Fruit fly (Drosophila melanogaster) whole organism, embryonic: ENCODE data around the gene CG12182.
A peak's percentile ranks its signal among the peaks of the same experiment; 100 is the strongest.

ENCODE experiments used
- B-H1 ChIP-seq: fragments of 200-800 bp; sonication (Bioruptor generic); IDR thresholded peaks from 3 replicates; pipeline ENCODE4 v1.3.6; 2022; ENCODE audit warnings: missing biosample characterization, missing genetic modification characterization
- Bgb ChIP-seq: fragments of 200-800 bp; sonication (Bioruptor generic); IDR thresholded peaks from 2 replicates; pipeline ENCODE4 v1.3.6; 2022; ENCODE audit warnings: missing biosample characterization, missing genetic modification characterization; ENCODE audit not compliant: partially characterized antibody
- CG10321 ChIP-seq: fragments of 200-800 bp; sonication (Bioruptor generic); IDR thresholded peaks from 2 replicates; pipeline ENCODE4 v1.3.6; 2022; ENCODE audit warnings: missing biosample characterization, missing genetic modification characterization
- CG10462 ChIP-seq: fragments of 200-800 bp; sonication (Bioruptor generic); optimal IDR thresholded peaks from 2 replicates; lab custom pipeline; 2016; ENCODE audit warnings: missing biosample characterization, missing genetic modification characterization
- CG12155 ChIP-seq: fragments of 200-800 bp; sonication (Bioruptor generic); optimal IDR thresholded peaks from 3 replicates; lab custom pipeline; 2016; ENCODE audit warnings: missing biosample characterization, missing genetic modification characterization
- CG1233 ChIP-seq: fragments of 200-800 bp; sonication (Bioruptor generic); optimal IDR thresholded peaks from 4 replicates; lab custom pipeline; 2018; ENCODE audit warnings: missing biosample characterization, mild to moderate bottlenecking, missing genetic modification characterization
- CG12769 ChIP-seq: fragments of 200-800 bp; sonication (Bioruptor generic); optimal IDR thresholded peaks from 2 replicates; lab custom pipeline; 2019; ENCODE audit warnings: missing biosample characterization, mild to moderate bottlenecking, missing genetic modification characterization, moderate library complexity
- CG15479 ChIP-seq: fragments of 200-800 bp; sonication (Bioruptor generic); optimal IDR thresholded peaks from 3 replicates; lab custom pipeline; 2019; ENCODE audit warnings: missing biosample characterization, mild to moderate bottlenecking, missing genetic modification characterization, moderate library complexity
- CG15696 ChIP-seq: fragments of 200-800 bp; sonication (Bioruptor generic); optimal IDR thresholded peaks from 2 replicates; lab custom pipeline; 2019; ENCODE audit warnings: missing biosample characterization, mild to moderate bottlenecking, missing genetic modification characterization, moderate library complexity
- CG18262 ChIP-seq: fragments of 200-800 bp; optimal IDR thresholded peaks from 3 replicates; lab custom pipeline; 2019; ENCODE audit warnings: missing biosample characterization, mild to moderate bottlenecking, missing genetic modification characterization, moderate library complexity
- CG2129 ChIP-seq: fragments of 200-800 bp; sonication (Bioruptor generic); IDR thresholded peaks from 2 replicates; pipeline ENCODE4 v1.3.6; 2022; ENCODE audit warnings: missing biosample characterization, missing genetic modification characterization; ENCODE audit not compliant: partially characterized antibody
- CG30020 ChIP-seq: fragments of 200-800 bp; optimal IDR thresholded peaks from 2 replicates; lab custom pipeline; 2019; ENCODE audit warnings: missing biosample characterization, mild to moderate bottlenecking, missing genetic modification characterization, moderate library complexity
- CG30403 ChIP-seq: fragments of 200-800 bp; sonication (Bioruptor generic); optimal IDR thresholded peaks from 3 replicates; lab custom pipeline; 2016; ENCODE audit warnings: missing biosample characterization, missing genetic modification characterization
- CG34422 ChIP-seq: fragments of 200-800 bp; sonication (Bioruptor generic); IDR thresholded peaks from 3 replicates; pipeline ENCODE4 v1.3.6; 2022; ENCODE audit warnings: missing biosample characterization, missing genetic modification characterization
- CG3995 ChIP-seq: fragments of 200-800 bp; sonication (Bioruptor generic); optimal IDR thresholded peaks from 3 replicates; lab custom pipeline; 2016; ENCODE audit warnings: missing biosample characterization, missing genetic modification characterization
- CG4328 ChIP-seq: fragments of 200-800 bp; sonication (Bioruptor generic); optimal IDR thresholded peaks from 3 replicates; lab custom pipeline; 2017; ENCODE audit warnings: missing biosample characterization, missing genetic modification reagents, missing genetic modification characterization
- CG6765 ChIP-seq: fragments of 200-800 bp; sonication (Bioruptor generic); optimal IDR thresholded peaks from 3 replicates; lab custom pipeline; 2017; ENCODE audit warnings: missing biosample characterization, mild to moderate bottlenecking, missing genetic modification characterization
- CG7786 ChIP-seq: fragments of 200-800 bp; sonication (Bioruptor generic); optimal IDR thresholded peaks from 2 replicates; lab custom pipeline; 2016; ENCODE audit warnings: missing biosample characterization, missing genetic modification characterization
- CG9932 ChIP-seq: fragments of 200-800 bp; sonication (Bioruptor generic); IDR thresholded peaks from 2 replicates; pipeline ENCODE4 v1.3.6; 2022; ENCODE audit warnings: missing biosample characterization, missing genetic modification characterization
- E2f1 ChIP-seq: fragments of 200-800 bp; sonication (Bioruptor generic); IDR thresholded peaks from 2 replicates; pipeline ENCODE4 v1.3.6; 2022; ENCODE audit warnings: missing biosample characterization, missing genetic modification characterization
- E2f2 ChIP-seq: fragments of 200-800 bp; sonication (Bioruptor generic); IDR thresholded peaks from 2 replicates; pipeline ENCODE4 v1.3.6; 2022; ENCODE audit warnings: missing biosample characterization, missing genetic modification characterization
- Gsc ChIP-seq: fragments of 200-800 bp; sonication (Bioruptor generic); IDR thresholded peaks from 2 replicates; pipeline ENCODE4 v1.3.6; 2022; ENCODE audit warnings: missing biosample characterization, missing genetic modification characterization
- Mad ChIP-seq: fragments of 200-800 bp; sonication (Bioruptor generic); optimal IDR thresholded peaks from 2 replicates; lab custom pipeline; 2016; ENCODE audit warnings: missing biosample characterization, missing genetic modification characterization
- Meics ChIP-seq: fragments of 200-800 bp; sonication (Bioruptor generic); optimal IDR thresholded peaks from 2 replicates; lab custom pipeline; 2017; ENCODE audit warnings: missing biosample characterization, mild to moderate bottlenecking, missing genetic modification characterization
- Mes4 ChIP-seq: fragments of 200-800 bp; sonication (Bioruptor generic); optimal IDR thresholded peaks from 2 replicates; lab custom pipeline; 2016; ENCODE audit warnings: missing biosample characterization, missing genetic modification characterization
- Mrtf ChIP-seq: fragments of 200-800 bp; sonication (Bioruptor generic); IDR thresholded peaks from 3 replicates; pipeline ENCODE4 v1.3.6; 2022; ENCODE audit warnings: missing biosample characterization, missing genetic modification characterization
- PHDP ChIP-seq: fragments of 200-800 bp; sonication (Bioruptor generic); optimal IDR thresholded peaks from 3 replicates; lab custom pipeline; 2018; ENCODE audit warnings: missing biosample characterization, mild to moderate bottlenecking, missing genetic modification characterization, moderate library complexity
- Scr ChIP-seq: fragments of 200-800 bp; sonication (Bioruptor generic); IDR thresholded peaks from 2 replicates; pipeline ENCODE4 v1.3.6; 2022; ENCODE audit warnings: missing biosample characterization, missing genetic modification characterization; ENCODE audit not compliant: partially characterized antibody
- Spps ChIP-seq: fragments of 200-800 bp; sonication (Bioruptor generic); optimal IDR thresholded peaks from 2 replicates; lab custom pipeline; 2018; ENCODE audit warnings: missing biosample characterization, mild to moderate bottlenecking, missing genetic modification characterization
- Sry-β ChIP-seq: fragments of 200-800 bp; sonication (Bioruptor generic); optimal IDR thresholded peaks from 2 replicates; lab custom pipeline; 2018; ENCODE audit warnings: missing biosample characterization, mild to moderate bottlenecking, missing genetic modification characterization, moderate library complexity
- Vsx1 ChIP-seq: fragments of 200-800 bp; sonication (Bioruptor generic); optimal IDR thresholded peaks from 2 replicates; lab custom pipeline; 2017; ENCODE audit warnings: missing biosample characterization, mild to moderate bottlenecking, missing genetic modification characterization, missing genetic modification reagents
- YL-1 ChIP-seq: fragments of 200-800 bp; sonication (Bioruptor generic); optimal IDR thresholded peaks from 3 replicates; lab custom pipeline; 2017; ENCODE audit warnings: missing biosample characterization, mild to moderate bottlenecking, missing genetic modification characterization
- bcd ChIP-seq: fragments of 200-800 bp; sonication (Bioruptor generic); optimal IDR thresholded peaks from 2 replicates; lab custom pipeline; 2017; ENCODE audit warnings: missing biosample characterization, mild to moderate bottlenecking, missing genetic modification characterization
- cas ChIP-seq: fragments of 200-800 bp; sonication (Bioruptor generic); IDR thresholded peaks from 2 replicates; pipeline ENCODE4 v1.3.6; 2022; ENCODE audit warnings: missing biosample characterization, missing genetic modification characterization
- croc ChIP-seq: fragments of 200-800 bp; sonication (Bioruptor generic); conservative IDR thresholded peaks from 3 replicates; pipeline ENCODE4 v1.3.6; 2022; ENCODE audit warnings: missing biosample characterization, missing genetic modification characterization
- crol ChIP-seq: fragments of 200-800 bp; sonication (Bioruptor generic); IDR thresholded peaks from 2 replicates; pipeline ENCODE4 v1.3.6; 2022; ENCODE audit warnings: missing biosample characterization, missing genetic modification characterization
- dati ChIP-seq: fragments of 200-800 bp; sonication (Bioruptor generic); IDR thresholded peaks from 2 replicates; pipeline ENCODE4 v1.3.6; 2022; ENCODE audit warnings: missing biosample characterization, missing genetic modification characterization
- dysf ChIP-seq: fragments of 200-800 bp; sonication (Bioruptor generic); IDR thresholded peaks from 3 replicates; pipeline ENCODE4 v1.3.6; 2022; ENCODE audit warnings: missing biosample characterization, missing genetic modification characterization
- ems ChIP-seq: fragments of 200-800 bp; sonication (Bioruptor generic); optimal IDR thresholded peaks from 3 replicates; lab custom pipeline; 2016; ENCODE audit warnings: missing biosample characterization, missing genetic modification characterization
- fru ChIP-seq: fragments of >200 bp; optimal IDR thresholded peaks from 2 replicates; lab custom pipeline; 2017
- gem ChIP-seq: fragments of 200-800 bp; sonication (Bioruptor generic); optimal IDR thresholded peaks from 2 replicates; lab custom pipeline; 2019; ENCODE audit warnings: missing biosample characterization, mild to moderate bottlenecking, missing genetic modification characterization, moderate library complexity
- gfzf ChIP-seq: fragments of 200-800 bp; sonication (Bioruptor generic); optimal IDR thresholded peaks from 2 replicates; lab custom pipeline; 2016; ENCODE audit warnings: missing biosample characterization, mild to moderate bottlenecking, missing genetic modification characterization, moderate library complexity
- mam ChIP-seq: fragments of 200-800 bp; sonication (Bioruptor generic); optimal IDR thresholded peaks from 3 replicates; lab custom pipeline; 2016; ENCODE audit warnings: missing biosample characterization, missing genetic modification characterization
- org-1 ChIP-seq: fragments of 200-800 bp; sonication (Bioruptor generic); optimal IDR thresholded peaks from 2 replicates; lab custom pipeline; 2017; ENCODE audit warnings: missing biosample characterization, missing genetic modification characterization
- scrt ChIP-seq: fragments of 200-800 bp; sonication (Bioruptor generic); optimal IDR thresholded peaks from 2 replicates; lab custom pipeline; 2018; ENCODE audit warnings: missing biosample characterization, mild to moderate bottlenecking, missing genetic modification characterization, moderate library complexity
- sens-2 ChIP-seq: fragments of 200-800 bp; sonication (Bioruptor generic); IDR thresholded peaks from 2 replicates; pipeline ENCODE4 v1.3.6; 2022; ENCODE audit warnings: missing biosample characterization, missing genetic modification characterization
- seq ChIP-seq: fragments of 200-800 bp; sonication (Bioruptor generic); IDR thresholded peaks from 2 replicates; pipeline ENCODE4 v1.3.6; 2022; ENCODE audit warnings: missing biosample characterization, missing genetic modification characterization
- sisA ChIP-seq: fragments of 200-800 bp; sonication (Bioruptor generic); IDR thresholded peaks from 2 replicates; pipeline ENCODE4 v1.3.6; 2022; ENCODE audit warnings: missing biosample characterization, missing genetic modification characterization
- slbo ChIP-seq: fragments of 200-800 bp; sonication (Bioruptor generic); IDR thresholded peaks from 2 replicates; pipeline ENCODE4 v1.3.6; 2022; ENCODE audit warnings: missing biosample characterization, missing genetic modification characterization
- vvl ChIP-seq: fragments of 200-800 bp; sonication (Bioruptor generic); IDR thresholded peaks from 2 replicates; pipeline ENCODE4 v1.3.6; 2022; ENCODE audit warnings: missing biosample characterization, missing genetic modification characterization

CG12182 gene

DNA sequence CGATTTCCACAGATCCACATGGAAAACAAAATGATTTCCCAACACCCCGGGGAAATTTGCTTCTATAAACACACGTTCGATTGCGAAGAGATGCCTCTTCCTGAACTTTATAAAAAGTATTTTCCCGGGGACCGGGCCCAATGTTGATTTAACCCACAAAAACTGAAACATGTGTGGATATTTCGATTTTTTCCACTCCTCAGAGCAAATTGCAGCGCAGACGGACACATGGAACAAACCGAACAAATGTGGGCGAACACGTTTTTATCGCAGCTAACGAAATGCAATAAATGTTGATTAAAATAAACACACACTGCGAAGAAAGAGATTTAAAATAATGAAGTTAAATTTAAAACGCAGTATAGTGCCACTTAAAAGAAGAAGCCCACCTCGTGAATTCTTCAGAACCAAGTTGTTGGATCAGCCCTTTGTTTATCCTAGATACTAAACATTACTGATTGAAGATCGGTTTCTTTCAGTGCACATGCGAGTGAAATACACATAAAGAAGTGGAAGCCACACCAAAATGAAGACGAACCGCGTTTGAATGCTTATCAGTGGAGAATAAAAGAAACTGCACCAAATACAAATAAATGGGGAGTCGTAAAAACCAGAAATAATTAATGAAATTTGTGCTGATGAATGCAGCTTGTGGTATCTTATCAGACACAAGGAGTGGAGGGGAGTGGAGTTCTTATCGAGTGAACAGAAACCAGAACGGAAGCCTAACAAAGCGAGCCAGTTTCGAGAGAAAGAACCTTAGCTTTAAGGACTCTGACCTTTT lies 16.4 kb downstream of the CG12182 start (continued):
- TF ChIP-seq CG30020 (tag; lab: Kevin White, UChicago) = peak; percentile 36
- TF ChIP-seq seq (GFP tag; lab: Robert Waterston, UW) = peak; percentile 61
- TF ChIP-seq Mrtf (GFP tag; lab: Robert Waterston, UW) = peak; percentile 81
- TF ChIP-seq Bgb (GFP tag; lab: Robert Waterston, UW) = no peak
- TF ChIP-seq dysf (GFP tag; lab: Robert Waterston, UW) = peak; percentile 83
- TF ChIP-seq YL-1 = peak; percentile 17
- TF ChIP-seq PHDP (tag; lab: Kevin White, UChicago) = peak; percentile 83
- no peak for TF ChIP-seq Scr (GFP tag; lab: Robert Waterston, UW)
- TF ChIP-seq CG12769 (tag; lab: Kevin White, UChicago) = peak; percentile 43
- peak; percentile 89 for TF ChIP-seq CG18262 (tag; lab: Kevin White, UChicago)
- TF ChIP-seq CG2129 = no peak
- TF ChIP-seq bcd (GFP tag; lab: Kevin White, UChicago) = peak; percentile 70
- peak; percentile 60 for TF ChIP-seq Sry-β
- peak; percentile 79 for TF ChIP-seq B-H1
- TF ChIP-seq crol (GFP tag; lab: Robert Waterston, UW) = peak; percentile 19; the same call in 1 of the 2 replicates
- peak; percentile 92 for TF ChIP-seq sisA (GFP tag; lab: Robert Waterston, UW)
- TF ChIP-seq Meics (GFP tag; lab: Kevin White, UChicago) = peak; percentile 28
- peak; percentile 77 for TF ChIP-seq CG30403 (GFP tag; lab: Kevin White, UChicago)
- TF ChIP-seq ems (GFP tag; lab: Kevin White, UChicago) = peak; percentile 79
- peak; percentile 52 for TF ChIP-seq mam (GFP tag; lab: Kevin White, UChicago)
- peak; percentile 90 for TF ChIP-seq gem (tag; lab: Kevin White, UChicago)
- peak; percentile 76 for TF ChIP-seq croc (GFP tag; lab: Robert Waterston, UW)
- peak; percentile 84 for TF ChIP-seq dati (GFP tag; lab: Robert Waterston, UW)
- no peak for TF ChIP-seq CG3995
- no peak for TF ChIP-seq gfzf (GFP tag; lab: Kevin White, UChicago)
- peak; percentile 75 for TF ChIP-seq CG1233 (GFP tag; lab: Kevin White, UChicago)
- TF ChIP-seq CG10462 (GFP tag; lab: Kevin White, UChicago) = peak; percentile 72
- peak; percentile 16 for TF ChIP-seq CG6765 (GFP tag; lab: Kevin White, UChicago)
- TF ChIP-seq CG15479 (GFP tag; lab: Kevin White, UChicago) = no peak
- peak; percentile 75 for TF ChIP-seq Spps (tag; lab: Kevin White, UChicago)
- no peak for TF ChIP-seq CG7786 (GFP tag; lab: Kevin White, UChicago)
- TF ChIP-seq cas (GFP tag; lab: Robert Waterston, UW) = no peak
- TF ChIP-seq E2f1 (GFP tag; lab: Robert Waterston, UW) = peak; percentile 80
- peak; percentile 51 for TF ChIP-seq Mad (GFP tag; lab: Kevin White, UChicago)
- TF ChIP-seq slbo (GFP tag; lab: Robert Waterston, UW) = peak; percentile 41; the same call in 1 of the 2 replicates
- peak; percentile 74 for TF ChIP-seq Mes4 (GFP tag; lab: Kevin White, UChicago)
- TF ChIP-seq Gsc (GFP tag; lab: Robert Waterston, UW) = peak; percentile 53; the same call in 1 of the 2 replicates
- peak; percentile 96 for TF ChIP-seq vvl (GFP tag; lab: Robert Waterston, UW)
- peak; percentile 28 for TF ChIP-seq Vsx1 (GFP tag; lab: Kevin White, UChicago)
- TF ChIP-seq E2f2 (GFP tag; lab: Robert Waterston, UW) = peak; percentile 59; the same call in 1 of the 2 replicates
- peak; percentile 71 for TF ChIP-seq CG34422 (GFP tag; lab: Robert Waterston, UW)
- no peak for TF ChIP-seq CG9932 (GFP tag; lab: Robert Waterston, UW)
- peak; percentile 57 for TF ChIP-seq scrt (GFP tag; lab: Kevin White, UChicago)
- peak; percentile 28 for TF ChIP-seq org-1
- peak; percentile 16 for TF ChIP-seq CG15696 (tag; lab: Kevin White, UChicago)
- peak; percentile 61 for TF ChIP-seq CG12155 (GFP tag; lab: Kevin White, UChicago)
- peak; percentile 88 for TF ChIP-seq sens-2 (GFP tag; lab: Robert Waterston, UW)
- TF ChIP-seq CG4328 (GFP tag; lab: Kevin White, UChicago) = peak; percentile 24
- TF ChIP-seq fru (lab: Kevin White, UChicago) = no peak
- no peak for TF ChIP-seq CG10321 (GFP tag; lab: Robert Waterston, UW)
